Fruit fly (Drosophila melanogaster) whole organism: Measurements from ENCODE around the gene Muc14A.

Experiments
- CG8478 ChIP-seq: fragments of >200 bp; optimal IDR thresholded peaks from 2 replicates; lab custom pipeline; 2018; ENCODE audit warnings: inconsistent platforms
- Dll ChIP-seq: fragments of >200 bp; optimal IDR thresholded peaks from 2 replicates; lab custom pipeline; 2017
- pan ChIP-seq: fragments of >200 bp; optimal IDR thresholded peaks from 2 replicates; lab custom pipeline; 2017
- psq ChIP-seq: fragments of >200 bp; optimal IDR thresholded peaks from 2 replicates; lab custom pipeline; 2017
- usp ChIP-seq: fragments of >200 bp; optimal IDR thresholded peaks from 2 replicates; lab custom pipeline; 2017; ENCODE audit warnings: missing biosample characterization, missing genetic modification characterization, mixed read lengths

DNA sequence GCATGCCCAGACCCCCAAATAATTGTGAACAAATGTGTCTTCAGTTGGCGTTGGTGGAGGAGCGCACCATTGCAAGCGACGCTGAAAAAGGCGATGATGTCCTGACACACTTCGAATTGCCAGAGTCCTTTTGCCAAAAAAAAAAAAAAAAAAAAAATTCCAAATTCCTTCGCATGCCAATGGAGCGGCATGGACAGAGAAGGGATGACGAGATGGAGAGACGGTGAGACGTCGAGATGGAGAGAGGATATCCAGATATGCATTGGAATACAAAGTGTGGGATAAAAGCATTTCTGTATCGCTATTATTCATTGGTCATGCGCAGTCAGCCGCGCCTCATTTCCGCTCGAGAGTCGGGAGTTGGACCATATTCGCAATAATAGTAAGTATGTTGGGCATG lies 37.3 kb upstream of the Muc14A start:
- TF ChIP-seq usp (GFP tag; lab: Kevin White, UChicago) (no peak), psq (lab: Kevin White, UChicago) (no peak), CG8478 (lab: Kevin White, UChicago) (no peak), Dll (lab: Kevin White, UChicago) (no peak), pan (lab: Kevin White, UChicago) (no peak)
